Worm (Caenorhabditis elegans) whole organism, L4 larva: ENCODE data around the gene lag-1.

Source experiments
- D1046.2 ChIP-seq: fragments of 200-800 bp; sonication (Bioruptor generic); IDR thresholded peaks from 2 replicates; pipeline ENCODE4 v1.3.6; 2022; ENCODE audit warnings: missing genetic modification characterization, missing compliant biosample characterization
- Y75B8A.6 ChIP-seq: fragments of 200-800 bp; sonication (Bioruptor generic); IDR thresholded peaks from 2 replicates; pipeline ENCODE4 v1.3.6; 2022; ENCODE audit warnings: missing genetic modification reagents, missing genetic modification characterization, missing compliant biosample characterization
- fos-1 ChIP-seq: fragments of 150-350 bp; optimal IDR thresholded peaks from 2 replicates; lab custom pipeline; 2014; ENCODE audit warnings: missing biosample characterization, missing genetic modification characterization
- lin-39 ChIP-seq: fragments of 150-350 bp; optimal IDR thresholded peaks from 2 replicates; lab custom pipeline; 2014; ENCODE audit warnings: missing biosample characterization, missing genetic modification reagents, missing genetic modification characterization
- nhr-237 ChIP-seq: sonication (generic microtip); optimal IDR thresholded peaks from 2 replicates; lab custom pipeline; 2017; ENCODE audit warnings: missing biosample characterization, missing genetic modification characterization
- nhr-25 ChIP-seq: sonication (generic microtip); optimal IDR thresholded peaks from 2 replicates; lab custom pipeline; 2017; ENCODE audit warnings: missing genetic modification characterization, mild to moderate bottlenecking, missing compliant biosample characterization, antibody characterized with exemption, moderate library complexity, borderline replicate concordance; ENCODE audit not compliant: insufficient read depth
- nhr-76 ChIP-seq: fragments of 150-350 bp; optimal IDR thresholded peaks from 2 replicates; lab custom pipeline; 2014; ENCODE audit warnings: missing biosample characterization, missing genetic modification characterization
- ztf-11 ChIP-seq: fragments of 150-350 bp; optimal IDR thresholded peaks from 2 replicates; lab custom pipeline; 2014; ENCODE audit warnings: missing biosample characterization, missing genetic modification characterization

DNA sequence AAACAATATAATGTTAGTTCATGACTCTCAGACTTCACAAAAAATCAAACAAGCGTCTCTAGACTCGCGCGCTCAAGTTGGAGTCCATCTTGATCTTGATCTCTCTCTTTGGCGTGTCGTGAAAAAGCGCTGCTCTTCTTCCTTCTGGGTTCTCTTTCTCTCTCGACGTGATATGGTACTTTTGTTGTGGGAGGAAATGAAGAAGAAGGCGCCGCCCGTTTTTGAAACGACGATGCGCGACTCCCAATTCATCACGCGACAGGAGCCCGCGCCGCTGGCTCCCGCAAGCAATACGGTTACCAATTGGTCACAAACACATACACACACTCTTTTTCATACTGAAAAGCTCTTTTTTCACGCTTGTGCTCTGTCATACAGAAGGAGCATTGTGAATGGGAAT, 35.2 kb downstream of the lag-1 start:
- TF ChIP-seq lin-39 (tag; lab: Kevin White, UChicago) (no peak), nhr-76 (no peak), ztf-11 (tag; lab: Kevin White, UChicago) (no peak), nhr-237 (tag; lab: Kevin White, UChicago) (no peak), fos-1 (tag; lab: Kevin White, UChicago) (no peak), nhr-25 (tag; lab: Kevin White, UChicago) (no peak), D1046.2 (no peak), Y75B8A.6 (GFP tag; lab: Robert Waterston, UW) (no peak)
